Worm (Caenorhabditis elegans) whole organism, L4 larva: ENCODE measurements around the gene slc-17.5.

Experiments
- Y5F2A.4 ChIP-seq: fragments of 200-800 bp; sonication (Bioruptor generic); optimal IDR thresholded peaks from 2 replicates; lab custom pipeline; 2018; ENCODE audit warnings: mild to moderate bottlenecking, missing genetic modification characterization, missing compliant biosample characterization
- dpl-1 ChIP-seq: fragments of 150-350 bp; optimal IDR thresholded peaks from 2 replicates; lab custom pipeline; 2014; ENCODE audit warnings: missing biosample characterization, missing genetic modification reagents, missing genetic modification characterization
- lin-39 ChIP-seq: fragments of 150-350 bp; optimal IDR thresholded peaks from 2 replicates; lab custom pipeline; 2014; ENCODE audit warnings: missing biosample characterization, missing genetic modification reagents, missing genetic modification characterization
- lir-3 ChIP-seq: sonication (generic microtip); optimal IDR thresholded peaks from 2 replicates; lab custom pipeline; 2016; ENCODE audit warnings: mild to moderate bottlenecking, missing genetic modification characterization, missing compliant biosample characterization
- lsy-2 ChIP-seq, 2 experiments: fragments of 150-350 bp in 1 of 2; sonication (generic microtip) in 1 of 2; optimal IDR thresholded peaks; 2 replicates each; lab custom pipeline; 2014 to 2017; ENCODE audit warnings: missing biosample characterization in 2 of 2, missing genetic modification characterization in 2 of 2
- mep-1 ChIP-seq: fragments of 150-350 bp; sonication (generic microtip); optimal IDR thresholded peaks from 3 replicates; lab custom pipeline; 2014; ENCODE audit warnings: missing biosample characterization, missing genetic modification characterization
- nhr-10 ChIP-seq: fragments of 150-350 bp; optimal IDR thresholded peaks from 2 replicates; lab custom pipeline; 2014; ENCODE audit warnings: missing biosample characterization, missing genetic modification characterization
- nhr-42 ChIP-seq: fragments of 200-800 bp; sonication (Bioruptor generic); IDR thresholded peaks from 2 replicates; pipeline ENCODE4 v1.3.6; 2022; ENCODE audit warnings: missing genetic modification characterization, missing compliant biosample characterization
- nhr-77 ChIP-seq: fragments of 150-350 bp; optimal IDR thresholded peaks from 2 replicates; lab custom pipeline; 2014; ENCODE audit warnings: missing biosample characterization, missing genetic modification characterization
- pha-4 ChIP-seq, 2 experiments: fragments of 150-350 bp in 1 of 2; fragments of 200-800 bp in 1 of 2; sonication (Bioruptor generic) in 1 of 2; IDR thresholded peaks in 1 of 2; optimal IDR thresholded peaks in 1 of 2; 2 replicates each; pipeline versions ENCODE4 v1.3.6 to Lab custom; 2014 to 2022; ENCODE audit warnings: missing genetic modification characterization in 2 of 2, missing genetic modification reagents in 2 of 2, missing biosample characterization in 1 of 2, missing compliant biosample characterization in 1 of 2
- unc-62 ChIP-seq, 3 experiments: fragments of 150-350 bp in 1 of 3; sonication (generic microtip); optimal IDR thresholded peaks in 2 of 3; peaks in 1 of 3; 1 replicate in 1 of 3; 2 replicates in 2 of 3; lab custom pipeline; 2014 to 2017; ENCODE audit warnings: missing biosample characterization in 3 of 3, missing genetic modification characterization in 3 of 3, missing genetic modification reagents in 3 of 3, missing genotype in 1 of 3

- TF ChIP-seq lir-3 (tag; lab: Kevin White, UChicago) (no peak), lin-39 (no peak), dpl-1 (GFP tag; lab: Kevin White, UChicago) (peak; percentile 31), pha-4 (GFP tag; IDR thresholded peaks at IDR 0.05; lab: Robert Waterston, UW) (no peak; the same call in 1 of the 2 replicates), pha-4 (tag; optimal IDR thresholded peaks at IDR 0.05; lab: Kevin White, UChicago) (no peak), Y5F2A.4 (no peak), nhr-77 (tag; lab: Kevin White, UChicago) (no peak), nhr-10 (tag; lab: Kevin White, UChicago) (no peak), unc-62 (GFP tag; optimal IDR thresholded peaks at IDR 0.05 in 1 of 2; lab: Kevin White, UChicago) (no peak), unc-62 (tag; optimal IDR thresholded peaks at IDR 0.05; lab: Kevin White, UChicago) (no peak), nhr-42 (GFP tag; lab: Robert Waterston, UW) (no peak), lsy-2 (tag; optimal IDR thresholded peaks at IDR 0.05; lab: Kevin White, UChicago) (peak in 1 of 2 experiments; percentile 30), mep-1 (tag; lab: Kevin White, UChicago) (no peak)
Observed at ce11 chrV:8300935-8301535, 16.3 kb upstream of the slc-17.5 start, which contains the start of gene W02D7.6.
